Worm (Caenorhabditis elegans): Measurements from ENCODE around the gene wdfy-2.

wdfy-2 gene

DNA sequence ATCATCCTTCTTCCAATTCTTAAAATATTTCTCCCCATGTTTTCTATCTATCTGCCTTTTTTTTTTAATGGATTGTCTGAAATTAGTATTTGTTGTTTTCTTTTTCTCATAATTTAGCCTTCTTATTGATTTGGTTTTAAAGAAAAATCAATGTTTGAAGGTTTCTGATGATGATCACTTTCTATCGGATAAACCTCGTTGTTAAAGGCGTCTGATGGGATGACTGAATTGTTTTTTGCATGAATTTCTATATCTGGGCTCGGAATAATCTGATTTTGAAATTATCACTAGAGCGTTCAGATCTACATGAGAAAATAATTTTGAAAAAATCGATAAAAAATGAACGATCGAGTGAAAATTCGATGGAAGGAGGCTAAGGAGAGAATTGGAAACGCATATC, 14.0 kb downstream of the wdfy-2 start, which contains the start of gene scp-1:
TSS of gene scp-1 (plus strand) at position 301 of the 400 bp plus-strand sequence.
- TF ChIP-seq klf-2 (GFP tag; conservative IDR thresholded peaks at IDR 0.05) (no peak), cog-1 (tag; optimal IDR thresholded peaks at IDR 0.05) (no peak), ztf-29 (GFP tag; IDR thresholded peaks at IDR 0.05) (no peak), T22C8.4 (GFP tag; IDR thresholded peaks at IDR 0.05) (no peak), flt-1 (GFP tag; IDR thresholded peaks at IDR 0.05) (no peak)

DNA sequence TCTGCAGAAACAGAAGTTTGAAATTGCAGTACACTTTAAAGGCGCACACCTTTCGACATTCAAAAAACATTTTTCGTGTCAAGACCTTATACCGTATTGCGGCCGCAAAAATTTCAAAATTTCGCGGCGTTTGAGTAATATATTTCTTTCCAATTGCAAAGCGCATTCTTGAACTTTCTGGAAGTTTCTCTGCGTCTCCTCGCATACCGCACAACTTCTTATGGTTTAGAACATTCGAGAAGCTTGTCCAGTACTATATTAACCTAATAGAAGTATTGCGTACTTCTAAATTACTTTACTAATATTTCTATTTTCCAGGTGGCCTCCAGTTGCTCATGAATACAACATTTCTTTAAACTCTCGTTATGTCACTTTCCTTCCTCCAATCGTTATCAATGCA, 17.0 kb downstream of the wdfy-2 start:
- TF ChIP-seq med-1 (GFP tag; optimal IDR thresholded peaks at IDR 0.05; ENCODE audit: insufficient read depth) (no peak), tab-1 (GFP tag; IDR thresholded peaks at IDR 0.05) (no peak), cog-1 (tag; optimal IDR thresholded peaks at IDR 0.05) (no peak), T22C8.4 (GFP tag; IDR thresholded peaks at IDR 0.05) (no peak), klf-2 (GFP tag; conservative IDR thresholded peaks at IDR 0.05) (no peak), ztf-23 (GFP tag; IDR thresholded peaks at IDR 0.05) (no peak), ref-1 (GFP tag; conservative IDR thresholded peaks at IDR 0.05) (no peak), ztf-29 (GFP tag; IDR thresholded peaks at IDR 0.05) (no peak), flt-1 (GFP tag; IDR thresholded peaks at IDR 0.05) (no peak)

DNA sequence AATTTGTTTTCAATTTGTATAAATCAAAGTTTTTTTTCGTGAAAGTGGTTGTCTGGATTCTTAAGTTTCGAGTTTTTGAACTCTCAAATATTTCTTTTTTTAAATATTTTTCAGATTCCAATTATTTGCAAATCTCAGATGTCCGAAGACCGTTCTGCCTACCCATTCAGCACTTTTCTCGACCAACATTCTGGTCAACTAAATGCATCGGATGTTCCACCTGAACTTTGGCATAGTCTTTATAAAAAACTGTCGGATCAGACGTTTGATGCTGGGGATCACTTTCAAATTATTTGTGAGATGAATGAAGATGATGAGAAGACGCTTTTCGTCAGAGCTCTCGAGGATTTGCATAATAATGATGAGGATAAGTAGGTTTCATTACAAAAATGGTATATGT, 19.2 kb downstream of the wdfy-2 start, which contains the start of gene ttll-12:
TSS of gene ttll-12 (plus strand) at position 139 of the 400 bp plus-strand sequence.
- no peak for TF ChIP-seq flt-1 (GFP tag; IDR thresholded peaks at IDR 0.05)
- no peak for TF ChIP-seq tab-1 (GFP tag; IDR thresholded peaks at IDR 0.05)
- TF ChIP-seq klf-2 (GFP tag; conservative IDR thresholded peaks at IDR 0.05) = no peak
- no peak for TF ChIP-seq T22C8.4 (GFP tag; IDR thresholded peaks at IDR 0.05)
- no peak for TF ChIP-seq med-1 (GFP tag; optimal IDR thresholded peaks at IDR 0.05; ENCODE audit: insufficient read depth)
- TF ChIP-seq ztf-29 (GFP tag; IDR thresholded peaks at IDR 0.05) = no peak
- no peak for TF ChIP-seq cog-1 (tag; optimal IDR thresholded peaks at IDR 0.05)
- TF ChIP-seq ref-1 (GFP tag; conservative IDR thresholded peaks at IDR 0.05) = no peak
- no peak for TF ChIP-seq ztf-23 (GFP tag; IDR thresholded peaks at IDR 0.05)

DNA sequence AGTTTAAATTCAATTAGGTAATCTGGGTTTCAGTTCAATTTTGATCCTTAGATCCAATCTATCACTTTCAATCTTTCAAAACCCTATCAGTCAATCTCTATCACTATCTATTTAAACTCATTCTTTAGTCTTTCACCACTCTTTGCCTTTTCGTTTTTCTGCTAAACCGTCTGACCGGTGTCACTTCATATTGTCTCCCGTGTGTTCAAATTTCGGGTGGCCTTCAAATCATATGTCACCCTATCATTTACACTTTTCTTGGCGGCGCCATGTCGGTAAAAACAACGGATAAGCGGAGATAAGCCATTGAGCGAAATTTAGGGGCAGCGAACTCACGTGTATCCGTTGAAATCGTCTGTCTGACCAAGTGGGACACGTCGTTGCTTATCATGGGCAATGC, 24.3 kb downstream of the wdfy-2 start:
- TF ChIP-seq T22C8.4 (GFP tag; IDR thresholded peaks at IDR 0.05) = no peak
- TF ChIP-seq ref-1 (GFP tag; conservative IDR thresholded peaks at IDR 0.05) = no peak
- TF ChIP-seq klf-2 (GFP tag; conservative IDR thresholded peaks at IDR 0.05) = no peak
- TF ChIP-seq ztf-29 (GFP tag; IDR thresholded peaks at IDR 0.05) = no peak

DNA sequence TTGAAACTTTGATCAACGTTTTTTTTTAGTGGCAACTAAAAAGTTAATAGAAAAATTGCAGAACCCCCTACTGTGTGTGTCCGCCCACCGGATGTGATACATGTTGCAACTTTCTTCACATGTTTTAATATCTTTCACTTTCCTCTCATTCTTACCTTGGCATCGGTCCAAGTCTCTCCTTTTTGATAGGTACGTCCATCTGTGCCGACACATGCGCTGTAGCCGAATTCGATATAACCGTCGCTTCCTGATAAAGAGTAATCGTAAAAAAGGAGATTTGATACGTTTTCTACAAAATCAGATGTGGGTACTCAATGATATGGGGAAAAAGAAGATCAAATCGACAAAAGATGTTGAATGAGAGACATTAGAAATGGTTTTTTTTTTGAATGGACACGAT, 25.5 kb downstream of the wdfy-2 start:
- TF ChIP-seq flt-1 (GFP tag; IDR thresholded peaks at IDR 0.05) = no peak
- no peak for TF ChIP-seq ztf-23 (GFP tag; IDR thresholded peaks at IDR 0.05)
- no peak for TF ChIP-seq klf-2 (GFP tag; conservative IDR thresholded peaks at IDR 0.05)

DNA sequence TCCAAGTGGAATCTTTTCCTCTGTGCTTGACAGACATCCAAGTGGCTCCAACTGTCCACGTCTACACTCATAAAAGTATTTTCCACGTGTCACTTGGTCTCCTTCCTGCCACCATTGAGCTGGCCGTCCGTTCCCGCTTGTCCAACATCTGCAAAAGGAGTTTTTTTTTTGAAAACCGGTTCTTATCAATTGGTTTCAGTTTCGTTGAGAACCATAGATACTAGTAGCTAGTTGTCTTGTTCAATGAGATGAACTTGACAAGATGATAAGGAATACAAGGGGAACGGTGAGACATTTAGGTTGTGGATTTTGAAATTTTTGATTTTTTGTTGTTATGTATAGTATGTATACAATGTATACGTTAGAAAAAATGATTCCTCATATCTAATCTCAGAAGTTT, 26.1 kb downstream of the wdfy-2 start:
- no peak for TF ChIP-seq klf-2 (GFP tag; conservative IDR thresholded peaks at IDR 0.05)
- no peak for TF ChIP-seq tab-1 (GFP tag; IDR thresholded peaks at IDR 0.05)
- no peak for TF ChIP-seq med-1 (GFP tag; optimal IDR thresholded peaks at IDR 0.05; ENCODE audit: insufficient read depth)
- TF ChIP-seq T22C8.4 (GFP tag; IDR thresholded peaks at IDR 0.05) = no peak
- no peak for TF ChIP-seq ztf-29 (GFP tag; IDR thresholded peaks at IDR 0.05)
- no peak for TF ChIP-seq ztf-23 (GFP tag; IDR thresholded peaks at IDR 0.05)
- TF ChIP-seq cog-1 (tag; optimal IDR thresholded peaks at IDR 0.05) = no peak
- TF ChIP-seq flt-1 (GFP tag; IDR thresholded peaks at IDR 0.05) = no peak
- no peak for TF ChIP-seq ref-1 (GFP tag; conservative IDR thresholded peaks at IDR 0.05)

DNA sequence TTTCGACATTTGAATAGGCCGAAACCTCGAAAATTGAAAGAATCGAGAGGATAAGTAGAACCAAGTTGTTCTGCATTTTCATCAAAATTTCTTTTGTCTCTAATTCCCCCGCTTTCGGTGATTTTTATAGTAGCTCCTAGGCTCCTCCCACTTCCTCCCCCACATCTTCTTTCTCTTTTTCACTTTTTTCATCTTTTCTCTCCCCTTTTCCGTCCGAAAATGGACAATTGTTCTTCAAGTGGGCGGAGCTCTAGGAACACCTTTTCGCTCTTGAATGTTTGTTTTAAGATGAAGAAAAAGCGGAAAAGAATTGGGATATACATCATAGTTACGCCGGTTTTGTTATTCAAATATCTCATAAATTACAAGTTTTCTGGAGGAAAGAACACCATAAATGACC, 26.8 kb downstream of the wdfy-2 start, which contains the start of gene F42A8.1:
TSS of gene F42A8.1 (minus strand) at position 101 of the 400 bp plus-strand sequence.
- TF ChIP-seq ref-1 (GFP tag; conservative IDR thresholded peaks at IDR 0.05) (no peak), tab-1 (GFP tag; IDR thresholded peaks at IDR 0.05) (no peak), ztf-29 (GFP tag; IDR thresholded peaks at IDR 0.05) (no peak), med-1 (GFP tag; optimal IDR thresholded peaks at IDR 0.05; ENCODE audit: insufficient read depth) (no peak), ztf-23 (GFP tag; IDR thresholded peaks at IDR 0.05) (no peak), cog-1 (tag; optimal IDR thresholded peaks at IDR 0.05) (no peak), flt-1 (GFP tag; IDR thresholded peaks at IDR 0.05) (no peak)

DNA sequence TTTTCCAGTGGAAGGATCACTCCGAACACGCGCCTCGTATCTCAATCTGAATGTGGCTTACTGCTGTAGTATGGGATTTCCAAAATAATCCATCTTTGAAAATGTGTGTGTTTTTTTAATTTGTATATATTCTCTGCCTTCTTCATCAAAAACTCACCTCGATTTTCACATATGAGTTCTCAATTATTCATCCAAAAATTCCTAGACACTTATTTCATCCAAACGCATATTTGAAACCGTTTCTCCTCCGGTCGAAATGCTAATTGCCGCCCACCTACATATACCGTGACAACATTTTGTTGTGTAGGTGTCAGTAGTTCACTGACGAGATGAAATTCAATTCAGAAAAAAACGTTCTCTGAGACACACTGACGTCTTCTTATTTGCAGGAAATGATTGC, 27.8 kb downstream of the wdfy-2 start:
- TF ChIP-seq ztf-23 (GFP tag; IDR thresholded peaks at IDR 0.05) (no peak), tab-1 (GFP tag; IDR thresholded peaks at IDR 0.05) (no peak), ref-1 (GFP tag; conservative IDR thresholded peaks at IDR 0.05) (no peak), klf-2 (GFP tag; conservative IDR thresholded peaks at IDR 0.05) (no peak), flt-1 (GFP tag; IDR thresholded peaks at IDR 0.05) (no peak), med-1 (GFP tag; optimal IDR thresholded peaks at IDR 0.05; ENCODE audit: insufficient read depth) (no peak), ztf-29 (GFP tag; IDR thresholded peaks at IDR 0.05) (no peak), cog-1 (tag; optimal IDR thresholded peaks at IDR 0.05) (no peak), T22C8.4 (GFP tag; IDR thresholded peaks at IDR 0.05) (no peak)

DNA sequence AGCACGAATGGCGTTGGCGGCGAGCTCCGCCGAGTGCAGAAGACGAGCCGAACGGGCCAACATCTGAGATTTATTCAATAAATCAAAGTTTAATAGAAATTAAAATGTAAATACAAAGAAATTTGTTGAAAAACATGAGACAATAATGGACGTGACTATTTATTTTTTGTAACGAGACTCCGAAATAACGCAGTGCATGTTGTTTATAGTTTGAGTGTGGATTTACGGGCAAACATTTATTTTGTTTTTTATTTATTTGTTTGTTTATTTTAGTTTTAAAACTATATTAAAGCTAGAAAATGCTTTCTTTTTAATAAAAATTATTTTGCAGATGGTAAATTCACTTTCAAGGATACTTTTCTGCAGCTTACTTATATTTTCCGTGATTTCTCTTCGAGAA, 33.0 kb downstream of the wdfy-2 start, which contains the start of the genes sdhb-1 and cup-15:
TSS of gene sdhb-1 (minus strand) at position 63 of the 400 bp plus-strand sequence.
TSS of gene cup-15 (plus strand) at position 332 of the 400 bp plus-strand sequence.
- no peak for TF ChIP-seq ref-1 (GFP tag; conservative IDR thresholded peaks at IDR 0.05)
- TF ChIP-seq ztf-23 (GFP tag; IDR thresholded peaks at IDR 0.05) = no peak
- no peak for TF ChIP-seq cog-1 (tag; optimal IDR thresholded peaks at IDR 0.05)
- no peak for TF ChIP-seq med-1 (GFP tag; optimal IDR thresholded peaks at IDR 0.05; ENCODE audit: insufficient read depth)
- TF ChIP-seq klf-2 (GFP tag; conservative IDR thresholded peaks at IDR 0.05) = no peak
- TF ChIP-seq ztf-29 (GFP tag; IDR thresholded peaks at IDR 0.05) = no peak
- TF ChIP-seq tab-1 (GFP tag; IDR thresholded peaks at IDR 0.05) = no peak
- TF ChIP-seq T22C8.4 (GFP tag; IDR thresholded peaks at IDR 0.05) = no peak
- no peak for TF ChIP-seq flt-1 (GFP tag; IDR thresholded peaks at IDR 0.05)

DNA sequence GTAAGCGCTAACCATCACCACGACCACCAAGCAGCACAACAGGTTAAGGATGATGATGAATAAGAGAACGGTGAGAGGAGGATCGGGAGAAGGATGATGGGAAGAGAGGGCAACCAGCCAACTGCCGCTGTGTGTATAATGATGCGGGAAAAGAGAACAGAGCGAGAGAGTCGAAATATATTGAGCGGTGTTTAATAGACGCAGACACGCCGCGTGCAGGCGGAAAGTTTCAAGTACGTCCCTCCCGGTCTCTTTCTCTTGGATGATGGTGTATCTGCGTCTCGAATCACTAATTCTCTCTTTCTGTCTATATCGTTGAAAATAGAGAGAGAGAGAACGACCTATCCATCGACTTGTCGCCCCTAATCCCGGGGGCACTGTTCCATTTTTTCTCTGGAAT, 37.1 kb downstream of the wdfy-2 start:
- TF ChIP-seq klf-2 (GFP tag; conservative IDR thresholded peaks at IDR 0.05) (no peak), cog-1 (tag; optimal IDR thresholded peaks at IDR 0.05) (peak; percentile 27)

DNA sequence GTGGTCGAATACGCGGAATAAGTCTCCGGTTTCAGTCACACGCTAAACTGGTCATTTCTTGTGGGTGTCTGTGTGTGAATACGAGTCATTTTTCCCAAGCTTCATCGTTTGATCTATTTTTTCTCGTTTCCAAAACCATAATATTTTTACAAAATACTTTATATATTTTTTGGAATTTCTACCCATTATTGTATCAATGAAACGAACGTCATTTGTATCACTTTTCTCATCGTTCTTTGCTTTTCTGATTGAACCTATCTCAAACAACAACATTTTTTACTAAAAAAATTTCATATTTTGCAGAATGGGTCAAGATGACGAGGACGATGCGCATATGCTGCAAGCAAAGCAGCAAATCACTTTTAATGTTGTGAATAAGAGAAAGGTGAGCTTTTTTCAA, 38.6 kb downstream of the wdfy-2 start, which contains the start of gene mel-11:
TSS of gene mel-11 (plus strand) at position 301 of the 400 bp plus-strand sequence.
- TF ChIP-seq tab-1 (GFP tag; IDR thresholded peaks at IDR 0.05) (no peak), cog-1 (tag; optimal IDR thresholded peaks at IDR 0.05) (no peak), med-1 (GFP tag; optimal IDR thresholded peaks at IDR 0.05; ENCODE audit: insufficient read depth) (no peak), ztf-23 (GFP tag; IDR thresholded peaks at IDR 0.05) (no peak), ref-1 (GFP tag; conservative IDR thresholded peaks at IDR 0.05) (no peak), flt-1 (GFP tag; IDR thresholded peaks at IDR 0.05) (no peak), klf-2 (GFP tag; conservative IDR thresholded peaks at IDR 0.05) (no peak), T22C8.4 (GFP tag; IDR thresholded peaks at IDR 0.05) (no peak), ztf-29 (GFP tag; IDR thresholded peaks at IDR 0.05) (no peak)
